Worm (Caenorhabditis elegans) whole organism, midembryonic: Measurements from ENCODE around the gene F40A3.3.

Experiments used
- T22C8.4 ChIP-seq: fragments of 200-800 bp; sonication (Bioruptor generic); IDR thresholded peaks from 2 replicates; pipeline ENCODE4 v1.3.6; 2022; ENCODE audit warnings: missing genetic modification characterization, missing compliant biosample characterization
- cog-1 ChIP-seq: sonication (generic microtip); optimal IDR thresholded peaks from 2 replicates; lab custom pipeline; 2016; ENCODE audit warnings: missing genetic modification characterization, missing compliant biosample characterization
- flt-1 ChIP-seq: fragments of 200-800 bp; sonication (Bioruptor generic); IDR thresholded peaks from 2 replicates; pipeline ENCODE4 v1.3.6; 2022; ENCODE audit warnings: missing genetic modification characterization, missing compliant biosample characterization
- klf-2 ChIP-seq: fragments of 200-800 bp; sonication (Bioruptor generic); conservative IDR thresholded peaks from 2 replicates; pipeline ENCODE4 v1.3.6; 2022; ENCODE audit warnings: missing genetic modification reagents, missing genetic modification characterization, missing compliant biosample characterization
- med-1 ChIP-seq: sonication (generic microtip); optimal IDR thresholded peaks from 2 replicates; lab custom pipeline; 2017; ENCODE audit warnings: missing genetic modification characterization, mild to moderate bottlenecking, missing compliant biosample characterization, antibody characterized with exemption, missing genetic modification reagents; ENCODE audit not compliant: insufficient read depth
- ref-1 ChIP-seq: fragments of 200-800 bp; sonication (Bioruptor generic); conservative IDR thresholded peaks from 2 replicates; pipeline ENCODE4 v1.3.6; 2022; ENCODE audit warnings: missing genetic modification reagents, missing genetic modification characterization, missing compliant biosample characterization
- tab-1 ChIP-seq: fragments of 200-800 bp; sonication (Bioruptor generic); IDR thresholded peaks from 2 replicates; pipeline ENCODE4 v1.3.6; 2022; ENCODE audit warnings: missing genetic modification characterization, missing compliant biosample characterization
- ztf-23 ChIP-seq: fragments of 200-800 bp; sonication (Bioruptor generic); IDR thresholded peaks from 2 replicates; pipeline ENCODE4 v1.3.6; 2022; ENCODE audit warnings: missing genetic modification reagents, missing genetic modification characterization, missing compliant biosample characterization
- ztf-29 ChIP-seq: fragments of 200-800 bp; sonication (Bioruptor generic); IDR thresholded peaks from 2 replicates; pipeline ENCODE4 v1.3.6; 2022; ENCODE audit warnings: missing genetic modification reagents, missing genetic modification characterization, missing compliant biosample characterization

Gene F40A3.3

DNA sequence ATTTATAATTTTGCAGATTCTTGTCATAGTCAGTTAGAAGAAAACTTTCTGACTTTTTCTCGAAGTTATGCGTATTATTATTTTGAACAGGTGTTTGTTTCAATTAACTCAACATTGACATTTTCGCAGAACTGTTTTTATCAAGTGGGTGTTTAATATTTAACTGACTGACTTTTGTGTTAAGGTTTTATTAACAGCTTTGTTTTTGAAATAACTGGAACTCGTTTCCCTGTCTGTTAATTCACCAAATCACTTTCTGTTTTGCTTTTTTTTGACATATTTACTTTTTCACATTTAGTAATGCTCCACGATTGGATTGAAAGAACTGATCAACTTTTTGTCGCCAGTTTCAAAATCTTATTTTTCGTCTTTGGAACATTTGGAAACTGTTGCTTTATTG, 48.2 kb downstream of the F40A3.3 start, which contains the start of gene srsx-7:
srsx-7 (plus strand) TSS at position 301 of the 400 bp plus-strand sequence.
- TF ChIP-seq T22C8.4 = no peak
- no peak for TF ChIP-seq cog-1 (tag; lab: Kevin White, UChicago)
- TF ChIP-seq ztf-23 = no peak
- TF ChIP-seq med-1 = no peak
- no peak for TF ChIP-seq flt-1 (GFP tag; lab: Robert Waterston, UW)
- no peak for TF ChIP-seq tab-1 (GFP tag; lab: Robert Waterston, UW)
- no peak for TF ChIP-seq klf-2 (GFP tag; lab: Robert Waterston, UW)
- TF ChIP-seq ztf-29 (GFP tag; lab: Robert Waterston, UW) = no peak
- no peak for TF ChIP-seq ref-1 (GFP tag; lab: Robert Waterston, UW)

DNA sequence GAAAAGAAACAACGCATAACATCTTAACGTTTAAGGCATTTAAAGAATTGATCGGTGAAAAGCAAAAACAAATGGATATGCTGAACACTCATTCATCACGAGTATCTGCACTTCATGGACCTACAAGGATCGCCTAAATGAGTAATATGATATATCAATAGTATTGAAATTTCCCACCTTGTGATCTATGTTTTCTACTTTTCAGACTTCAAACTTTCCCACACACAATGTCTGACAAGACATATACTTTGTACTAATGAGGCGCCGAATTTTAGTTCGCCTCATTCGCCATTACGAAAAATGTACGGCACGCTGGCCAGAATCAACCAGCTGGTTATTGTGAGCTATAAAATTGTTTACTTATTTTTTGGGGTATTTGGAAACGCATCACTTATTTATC, 49.5 kb downstream of the F40A3.3 start, which contains the start of gene srsx-6:
srsx-6 (plus strand) TSS at position 301 of the 400 bp plus-strand sequence.
- no peak for TF ChIP-seq cog-1 (tag; lab: Kevin White, UChicago)
- TF ChIP-seq ztf-23 = no peak
- no peak for TF ChIP-seq med-1
- no peak for TF ChIP-seq klf-2 (GFP tag; lab: Robert Waterston, UW)
- TF ChIP-seq flt-1 (GFP tag; lab: Robert Waterston, UW) = no peak
- TF ChIP-seq ref-1 (GFP tag; lab: Robert Waterston, UW) = no peak
- no peak for TF ChIP-seq T22C8.4
- no peak for TF ChIP-seq ztf-29 (GFP tag; lab: Robert Waterston, UW)
- TF ChIP-seq tab-1 (GFP tag; lab: Robert Waterston, UW) = no peak
